Fruit fly (Drosophila melanogaster) whole organism, adult: ENCODE data around the gene CG18649.

Experiments
- CG33017 ChIP-seq: fragments of 200-800 bp; sonication (Bioruptor generic); optimal IDR thresholded peaks from 2 replicates; lab custom pipeline; 2018; ENCODE audit warnings: missing biosample characterization, mild to moderate bottlenecking, missing genetic modification characterization, moderate library complexity
- Clk ChIP-seq: fragments of 200-800 bp; sonication (Bioruptor generic); optimal IDR thresholded peaks from 2 replicates; lab custom pipeline; 2017; ENCODE audit warnings: missing biosample characterization, missing genetic modification characterization
- Hr96 ChIP-seq: fragments of 200-800 bp; sonication (Bioruptor generic); optimal IDR thresholded peaks from 2 replicates; lab custom pipeline; 2016; ENCODE audit warnings: missing biosample characterization, missing genetic modification characterization

DNA sequence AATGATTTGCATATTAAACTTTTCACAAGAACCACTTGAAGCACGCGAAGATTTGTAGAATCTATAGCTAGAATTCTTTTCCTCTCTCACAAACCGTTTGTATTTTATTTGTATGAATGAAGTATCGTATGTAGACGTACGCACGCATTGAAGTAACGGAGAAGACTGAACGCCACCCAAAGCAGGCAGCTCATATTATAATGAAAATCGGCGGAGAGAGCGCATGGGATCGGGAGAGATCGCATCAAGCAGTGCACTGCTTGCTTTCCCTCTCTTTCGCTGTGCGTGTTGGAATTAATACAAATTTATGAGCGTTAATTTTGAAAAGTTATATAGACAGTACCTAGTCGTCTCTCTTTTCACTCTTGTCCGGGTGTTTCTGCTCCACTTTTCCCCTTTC lies 25.3 kb upstream of the CG18649 start:
- TF ChIP-seq Hr96 = no peak
- no peak for TF ChIP-seq CG33017 (tag; lab: Kevin White, UChicago)
- TF ChIP-seq Clk (GFP tag; lab: Kevin White, UChicago) = no peak
